Worm (Caenorhabditis elegans): Measurements from ENCODE around the gene cmk-1.
A peak's percentile ranks its signal among the peaks of the same experiment; 100 is the strongest.

cmk-1 gene

DNA sequence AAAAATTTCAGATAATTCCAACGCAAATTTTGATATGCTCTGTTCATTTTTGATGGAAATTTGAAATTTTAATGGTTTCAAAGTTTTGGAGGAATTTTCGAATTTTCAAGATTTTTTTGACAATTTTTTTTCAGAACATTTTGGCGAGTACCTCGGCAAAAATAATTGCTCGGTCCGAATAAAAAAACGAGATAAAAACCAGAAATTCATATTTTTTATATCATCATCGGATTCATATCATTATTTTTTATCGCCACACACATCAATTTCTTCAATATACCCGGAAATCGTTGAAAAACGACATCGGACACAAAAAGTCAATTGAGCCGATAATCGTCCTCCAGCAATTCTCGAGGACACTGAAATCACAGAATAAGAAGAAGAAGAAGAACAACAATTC, 32.5 kb upstream of the cmk-1 start:
- no peak for TF ChIP-seq unc-3 (GFP tag; conservative IDR thresholded peaks at IDR 0.05)
- TF ChIP-seq unc-3 (tag; optimal IDR thresholded peaks at IDR 0.05) = no peak
- TF ChIP-seq ceh-19 (GFP tag; optimal IDR thresholded peaks at IDR 0.05) = no peak
- TF ChIP-seq odd-2 (tag; optimal IDR thresholded peaks at IDR 0.05) = no peak
- TF ChIP-seq ceh-31 (tag; optimal IDR thresholded peaks at IDR 0.05) = no peak
- no peak for TF ChIP-seq nhr-232 (tag; optimal IDR thresholded peaks at IDR 0.05)
- no peak for TF ChIP-seq ceh-45 (GFP tag; IDR thresholded peaks at IDR 0.05)
- no peak for TF ChIP-seq sox-4 (tag; optimal IDR thresholded peaks at IDR 0.05)
- TF ChIP-seq elt-4 (tag; optimal IDR thresholded peaks at IDR 0.05) = no peak
- TF ChIP-seq hlh-13 (GFP tag; optimal IDR thresholded peaks at IDR 0.05) = no peak

DNA sequence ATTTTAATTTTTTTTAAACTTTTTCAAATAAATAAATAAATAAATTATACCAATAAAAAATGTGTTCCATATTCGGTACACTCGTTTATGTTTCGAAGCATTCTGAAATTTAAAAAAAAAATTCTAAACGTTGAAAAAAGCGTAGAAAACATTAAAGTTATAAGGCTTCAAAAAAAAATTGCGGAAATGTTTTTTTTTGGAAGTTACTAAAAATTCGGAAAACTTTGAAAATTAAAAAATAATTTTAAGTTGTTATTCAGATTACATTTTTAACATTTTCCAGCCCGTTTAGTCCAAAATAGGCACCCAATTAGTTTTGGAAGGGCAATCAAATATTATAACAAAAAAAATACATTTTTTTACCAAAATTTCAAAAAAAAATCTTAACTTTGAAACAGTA, 20.4 kb upstream of the cmk-1 start, which contains the start of gene Y38C1BA.1:
Y38C1BA.1 (minus strand) TSS at position 101 of the 400 bp plus-strand sequence.
- TF ChIP-seq sdc-2 (tag; optimal IDR thresholded peaks at IDR 0.05) (no peak), unc-3 (GFP tag; conservative IDR thresholded peaks at IDR 0.05) (no peak), unc-3 (tag; optimal IDR thresholded peaks at IDR 0.05) (no peak)

DNA sequence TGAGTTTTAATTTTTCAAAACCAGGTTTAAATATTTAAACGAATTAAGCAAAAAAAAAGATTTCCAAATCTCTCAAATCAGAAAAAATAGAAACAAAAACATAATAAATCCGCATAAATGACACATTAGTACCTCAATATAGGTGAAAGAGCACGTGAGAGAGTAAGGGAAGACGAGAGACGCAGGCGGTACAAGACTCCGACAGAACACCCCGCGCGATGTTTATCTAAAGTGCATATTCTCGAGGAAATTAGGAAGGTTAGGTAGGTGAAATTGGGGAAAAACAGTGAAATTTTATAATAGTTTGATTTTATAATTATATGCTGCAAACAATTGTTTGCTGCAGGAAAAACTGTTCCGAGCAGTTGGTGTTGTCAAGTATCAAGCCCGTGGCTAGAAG, 19.7 kb upstream of the cmk-1 start:
- TF ChIP-seq C38D4.7 (GFP tag; optimal IDR thresholded peaks at IDR 0.05) (no peak), ceh-18 (tag; optimal IDR thresholded peaks at IDR 0.05) (no peak), sox-2 (GFP tag; IDR thresholded peaks at IDR 0.05) (no peak), fax-1 (tag; optimal IDR thresholded peaks at IDR 0.05) (no peak), ahr-1 (tag; optimal IDR thresholded peaks at IDR 0.05) (no peak), ceh-48 (tag; optimal IDR thresholded peaks at IDR 0.05) (no peak), F13H6.1 (tag; optimal IDR thresholded peaks at IDR 0.05) (no peak), ets-4 (tag; optimal IDR thresholded peaks at IDR 0.05) (no peak), elt-2 (tag; optimal IDR thresholded peaks at IDR 0.05) (no peak), ceh-9 (tag; optimal IDR thresholded peaks at IDR 0.05) (no peak), unc-86 (tag; optimal IDR thresholded peaks at IDR 0.05) (no peak), che-1 (tag; optimal IDR thresholded peaks at IDR 0.05) (no peak), ceh-2 (tag; optimal IDR thresholded peaks at IDR 0.05) (no peak), ceh-19 (GFP tag; optimal IDR thresholded peaks at IDR 0.05) (no peak), ceh-22 (tag; optimal IDR thresholded peaks at IDR 0.05) (no peak)

DNA sequence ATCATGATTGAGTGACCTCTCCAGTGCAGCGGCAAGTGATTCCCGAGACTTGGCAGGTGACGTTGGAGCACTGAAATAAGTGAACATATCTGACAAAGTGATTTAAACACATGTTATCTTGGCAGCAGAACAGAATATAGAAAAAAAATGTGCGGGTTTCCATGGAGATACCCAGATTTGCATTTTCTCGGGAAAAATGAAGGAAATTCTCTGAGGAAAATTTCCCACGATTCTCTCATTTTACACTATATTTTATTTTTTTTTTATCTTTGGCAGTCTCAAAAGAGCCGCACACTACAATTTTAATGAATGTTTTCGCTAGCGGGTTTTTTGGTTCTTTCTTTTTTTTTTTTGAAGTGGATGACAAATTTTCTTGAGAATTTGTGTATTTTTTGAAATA, 10.4 kb upstream of the cmk-1 start:
- TF ChIP-seq pag-3 (tag; optimal IDR thresholded peaks at IDR 0.05; ENCODE audit: borderline replicate concordance) (no peak), eyg-1 (tag; optimal IDR thresholded peaks at IDR 0.05) (no peak), rnt-1 (tag; optimal IDR thresholded peaks at IDR 0.05) (no peak)

DNA sequence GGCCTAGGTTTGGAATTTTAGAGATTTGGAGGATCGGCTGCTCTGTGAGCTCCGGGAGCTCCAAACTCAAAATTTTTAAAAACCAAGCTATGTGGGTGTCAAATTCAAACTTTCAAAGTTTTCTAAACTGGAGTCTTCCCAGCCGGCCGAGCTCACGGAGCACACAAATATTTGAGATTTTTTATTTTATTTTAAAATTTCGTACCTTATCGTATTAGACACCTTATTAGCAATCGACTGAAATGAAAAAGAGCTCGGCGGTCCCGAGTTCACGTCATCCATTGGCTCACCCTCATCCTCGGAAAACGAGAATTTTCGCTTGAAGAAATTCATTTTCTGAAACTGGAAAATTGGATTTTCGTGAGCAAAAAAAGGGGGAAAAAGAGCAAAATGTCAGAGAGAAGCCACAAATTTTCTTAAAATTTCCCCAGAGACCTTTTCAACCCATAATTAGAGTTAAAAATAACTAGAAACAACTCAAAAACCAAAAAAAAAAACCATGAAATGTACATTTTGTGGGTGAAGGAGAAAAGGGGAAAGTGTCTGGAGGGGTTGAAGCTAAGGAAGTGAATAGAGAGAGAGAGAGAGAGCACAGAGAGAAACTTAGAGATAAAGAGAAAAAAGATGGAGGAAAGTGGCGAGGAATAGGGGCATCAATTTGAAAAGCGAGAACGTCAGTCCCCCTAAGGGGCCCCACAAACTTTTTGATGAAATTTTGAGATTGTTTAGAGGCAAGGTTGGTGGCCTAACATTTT, 9.3 kb upstream of the cmk-1 start, which contains the start of gene snn-1:
snn-1 (minus strand) TSS at position 355 of the 755 bp plus-strand sequence.
- TF ChIP-seq pqm-1 (tag; optimal IDR thresholded peaks at IDR 0.05) (no peak), hlh-8 (tag; optimal IDR thresholded peaks at IDR 0.05) (no peak), che-1 (tag; optimal IDR thresholded peaks at IDR 0.05) (no peak), unc-3 (GFP tag; conservative IDR thresholded peaks at IDR 0.05) (no peak), unc-3 (tag; optimal IDR thresholded peaks at IDR 0.05) (no peak), hlh-30 (tag; optimal IDR thresholded peaks at IDR 0.05; ENCODE audit: insufficient read depth) (no peak), dmd-4 (tag; optimal IDR thresholded peaks at IDR 0.05; ENCODE audit: borderline replicate concordance) (no peak), unc-42 (tag; optimal IDR thresholded peaks at IDR 0.05) (peak; percentile 32), pha-4 (tag; optimal IDR thresholded peaks at IDR 0.05) (no peak), hlh-6 (tag; optimal IDR thresholded peaks at IDR 0.05) (no peak), tbx-2 (tag; optimal IDR thresholded peaks at IDR 0.05) (peak; percentile 17)

Measured in whole organism, late embryonic.